Worm (Caenorhabditis elegans) whole organism, late embryonic: Measurements from ENCODE around the gene lec-5.

Experiments used
- ceh-19 ChIP-seq: fragments of 200-800 bp; sonication (Bioruptor generic); optimal IDR thresholded peaks from 2 replicates; lab custom pipeline; 2018; ENCODE audit warnings: mild to moderate bottlenecking, missing genetic modification characterization, missing compliant biosample characterization
- ceh-2 ChIP-seq: sonication (generic microtip); optimal IDR thresholded peaks from 2 replicates; lab custom pipeline; 2016; ENCODE audit warnings: missing genotype, missing genetic modification characterization, missing compliant biosample characterization
- che-1 ChIP-seq: sonication (generic microtip); optimal IDR thresholded peaks from 2 replicates; lab custom pipeline; 2016; ENCODE audit warnings: mild to moderate bottlenecking, missing genetic modification characterization, missing compliant biosample characterization
- ets-4 ChIP-seq: sonication (generic microtip); optimal IDR thresholded peaks from 2 replicates; lab custom pipeline; 2016; ENCODE audit warnings: missing genetic modification characterization, missing compliant biosample characterization
- eyg-1 ChIP-seq: sonication (generic microtip); optimal IDR thresholded peaks from 2 replicates; lab custom pipeline; 2016; ENCODE audit warnings: missing genotype, missing genetic modification characterization, missing compliant biosample characterization
- fkh-10 ChIP-seq: fragments of 150-350 bp; optimal IDR thresholded peaks from 2 replicates; lab custom pipeline; 2014; ENCODE audit warnings: missing biosample characterization, missing genetic modification reagents, missing genetic modification characterization
- hlh-13 ChIP-seq: fragments of 200-800 bp; sonication (Bioruptor generic); optimal IDR thresholded peaks from 2 replicates; lab custom pipeline; 2018; ENCODE audit warnings: mild to moderate bottlenecking, missing genetic modification characterization, missing compliant biosample characterization
- nfya-1 ChIP-seq: sonication (generic microtip); optimal IDR thresholded peaks from 2 replicates; lab custom pipeline; 2017; ENCODE audit warnings: missing genetic modification characterization, mild to moderate bottlenecking, missing compliant biosample characterization, antibody characterized with exemption, moderate library complexity
- odd-2 ChIP-seq: sonication (generic microtip); optimal IDR thresholded peaks from 2 replicates; lab custom pipeline; 2017; ENCODE audit warnings: antibody characterized with exemption, mild to moderate bottlenecking, missing genetic modification characterization, missing compliant biosample characterization
- pag-3 ChIP-seq: sonication (generic microtip); optimal IDR thresholded peaks from 2 replicates; lab custom pipeline; 2016; ENCODE audit warnings: missing compliant biosample characterization, missing genetic modification characterization, borderline replicate concordance
- pha-4 ChIP-seq: fragments of 150-350 bp; optimal IDR thresholded peaks from 2 replicates; lab custom pipeline; 2018; ENCODE audit warnings: missing biosample characterization, missing genetic modification reagents, missing genetic modification characterization
- unc-55 ChIP-seq: sonication (generic microtip); optimal IDR thresholded peaks from 2 replicates; lab custom pipeline; 2017; ENCODE audit warnings: missing biosample characterization, missing genetic modification reagents, missing genetic modification characterization

- TF ChIP-seq ets-4 (tag; lab: Kevin White, UChicago) (no peak), che-1 (tag; lab: Kevin White, UChicago) (no peak), pag-3 (tag; lab: Kevin White, UChicago) (no peak), pha-4 (tag; lab: Kevin White, UChicago) (no peak), eyg-1 (no peak), ceh-19 (GFP tag; lab: Kevin White, UChicago) (no peak), nfya-1 (tag; lab: Kevin White, UChicago) (no peak), fkh-10 (GFP tag; lab: Kevin White, UChicago) (no peak), ceh-2 (no peak), hlh-13 (no peak), unc-55 (GFP tag; lab: Kevin White, UChicago) (no peak), odd-2 (tag; lab: Kevin White, UChicago) (no peak)
These were observed 43.3 kb upstream of the lec-5 start, which contains the start of gene rfip-1 for ce11 chrII:5884252-5884651.
